Worm (Caenorhabditis elegans) whole organism, late embryonic: Measurements from ENCODE around the gene blos-7.

Experiments used
- ama-1 ChIP-seq: fragments of 150-350 bp; optimal IDR thresholded peaks from 2 replicates; lab custom pipeline; 2014
- ceh-14 ChIP-seq: sonication (generic microtip); optimal IDR thresholded peaks from 2 replicates; lab custom pipeline; 2016; ENCODE audit warnings: missing genotype, missing genetic modification characterization, missing compliant biosample characterization
- ceh-2 ChIP-seq: sonication (generic microtip); optimal IDR thresholded peaks from 2 replicates; lab custom pipeline; 2016; ENCODE audit warnings: missing genotype, missing genetic modification characterization, missing compliant biosample characterization
- ceh-24 ChIP-seq: sonication (generic microtip); optimal IDR thresholded peaks from 2 replicates; lab custom pipeline; 2016; ENCODE audit warnings: mild to moderate bottlenecking, missing genetic modification characterization, missing compliant biosample characterization
- ceh-30 ChIP-seq: fragments of 150-350 bp; optimal IDR thresholded peaks from 2 replicates; lab custom pipeline; 2014; ENCODE audit warnings: missing biosample characterization, missing genetic modification characterization
- ceh-31 ChIP-seq: sonication (generic microtip); optimal IDR thresholded peaks from 2 replicates; lab custom pipeline; 2016; ENCODE audit warnings: missing genetic modification characterization, missing compliant biosample characterization
- ceh-34 ChIP-seq: sonication (generic microtip); optimal IDR thresholded peaks from 2 replicates; lab custom pipeline; 2016; ENCODE audit warnings: mild to moderate bottlenecking, missing genetic modification characterization, missing compliant biosample characterization
- ceh-6 ChIP-seq: fragments of 200-800 bp; sonication (Bioruptor generic); optimal IDR thresholded peaks from 2 replicates; lab custom pipeline; 2018; ENCODE audit warnings: mild to moderate bottlenecking, missing genetic modification characterization, missing compliant biosample characterization
- che-1 ChIP-seq: sonication (generic microtip); optimal IDR thresholded peaks from 2 replicates; lab custom pipeline; 2016; ENCODE audit warnings: mild to moderate bottlenecking, missing genetic modification characterization, missing compliant biosample characterization
- dve-1 ChIP-seq: sonication (generic microtip); optimal IDR thresholded peaks from 2 replicates; lab custom pipeline; 2017; ENCODE audit warnings: antibody characterized with exemption, mild to moderate bottlenecking, missing genetic modification characterization, missing compliant biosample characterization
- elt-4 ChIP-seq: sonication (generic microtip); optimal IDR thresholded peaks from 2 replicates; lab custom pipeline; 2016; ENCODE audit warnings: missing genetic modification characterization, missing compliant biosample characterization
- ets-4 ChIP-seq: sonication (generic microtip); optimal IDR thresholded peaks from 2 replicates; lab custom pipeline; 2016; ENCODE audit warnings: missing genetic modification characterization, missing compliant biosample characterization
- fkh-6 ChIP-seq: sonication (generic microtip); optimal IDR thresholded peaks from 2 replicates; lab custom pipeline; 2016; ENCODE audit warnings: missing genetic modification characterization, missing compliant biosample characterization
- hlh-6 ChIP-seq: sonication (generic microtip); optimal IDR thresholded peaks from 2 replicates; lab custom pipeline; 2016; ENCODE audit warnings: missing genotype, missing genetic modification characterization, missing compliant biosample characterization
- madf-2 ChIP-seq: sonication (generic microtip); optimal IDR thresholded peaks from 2 replicates; lab custom pipeline; 2017; ENCODE audit warnings: missing genetic modification characterization, missing compliant biosample characterization
- mec-3 ChIP-seq: sonication (generic microtip); optimal IDR thresholded peaks from 2 replicates; lab custom pipeline; 2016; ENCODE audit warnings: borderline replicate concordance, missing genetic modification characterization, missing compliant biosample characterization
- nfya-1 ChIP-seq: sonication (generic microtip); optimal IDR thresholded peaks from 2 replicates; lab custom pipeline; 2017; ENCODE audit warnings: missing genetic modification characterization, mild to moderate bottlenecking, missing compliant biosample characterization, antibody characterized with exemption, moderate library complexity
- nhr-11 ChIP-seq: fragments of 150-350 bp; optimal IDR thresholded peaks from 2 replicates; lab custom pipeline; 2014; ENCODE audit warnings: missing biosample characterization, missing genetic modification characterization
- npax-4 ChIP-seq: sonication (generic microtip); optimal IDR thresholded peaks from 2 replicates; lab custom pipeline; 2016; ENCODE audit warnings: missing genetic modification characterization, missing compliant biosample characterization
- odd-2 ChIP-seq: sonication (generic microtip); optimal IDR thresholded peaks from 2 replicates; lab custom pipeline; 2017; ENCODE audit warnings: antibody characterized with exemption, mild to moderate bottlenecking, missing genetic modification characterization, missing compliant biosample characterization
- pag-3 ChIP-seq: sonication (generic microtip); optimal IDR thresholded peaks from 2 replicates; lab custom pipeline; 2016; ENCODE audit warnings: missing compliant biosample characterization, missing genetic modification characterization, borderline replicate concordance
- pat-9 ChIP-seq: fragments of 200-800 bp; sonication (Bioruptor generic); optimal IDR thresholded peaks from 2 replicates; lab custom pipeline; 2018; ENCODE audit warnings: mild to moderate bottlenecking, missing genetic modification characterization, moderate library complexity, missing compliant biosample characterization
- pax-1 ChIP-seq: fragments of 150-350 bp; optimal IDR thresholded peaks from 2 replicates; lab custom pipeline; 2014; ENCODE audit warnings: missing biosample characterization, missing genetic modification characterization
- pha-2 ChIP-seq: sonication (generic microtip); optimal IDR thresholded peaks from 2 replicates; lab custom pipeline; 2017; ENCODE audit warnings: mild to moderate bottlenecking, missing genetic modification characterization, missing compliant biosample characterization
- pha-4 ChIP-seq: fragments of 150-350 bp; optimal IDR thresholded peaks from 2 replicates; lab custom pipeline; 2018; ENCODE audit warnings: missing biosample characterization, missing genetic modification reagents, missing genetic modification characterization
- ref-2 ChIP-seq: sonication (generic microtip); optimal IDR thresholded peaks from 2 replicates; lab custom pipeline; 2016; ENCODE audit warnings: missing genetic modification characterization, missing compliant biosample characterization
- sdc-2 ChIP-seq: sonication (generic microtip); optimal IDR thresholded peaks from 2 replicates; lab custom pipeline; 2016; ENCODE audit warnings: missing genotype, missing genetic modification characterization, missing compliant biosample characterization
- syd-9 ChIP-seq: sonication (generic microtip); optimal IDR thresholded peaks from 2 replicates; lab custom pipeline; 2016; ENCODE audit warnings: mild to moderate bottlenecking, missing genetic modification characterization, moderate library complexity, missing compliant biosample characterization
- tbx-2 ChIP-seq: sonication (generic microtip); optimal IDR thresholded peaks from 2 replicates; lab custom pipeline; 2016; ENCODE audit warnings: missing genetic modification characterization, missing compliant biosample characterization
- unc-42 ChIP-seq: sonication (generic microtip); optimal IDR thresholded peaks from 2 replicates; lab custom pipeline; 2016; ENCODE audit warnings: missing genotype, missing genetic modification characterization, missing compliant biosample characterization
- unc-55 ChIP-seq: sonication (generic microtip); optimal IDR thresholded peaks from 2 replicates; lab custom pipeline; 2017; ENCODE audit warnings: missing biosample characterization, missing genetic modification reagents, missing genetic modification characterization
- unc-86 ChIP-seq: sonication (generic microtip); optimal IDR thresholded peaks from 2 replicates; lab custom pipeline; 2016; ENCODE audit warnings: missing genetic modification characterization, missing compliant biosample characterization
- ztf-16 ChIP-seq: sonication (generic microtip); optimal IDR thresholded peaks from 2 replicates; lab custom pipeline; 2017; ENCODE audit warnings: missing genetic modification characterization, missing compliant biosample characterization

Gene blos-7

ce11 chrIV:3608547-3609222 is 26.0 kb upstream of the blos-7 start:
- TF ChIP-seq ceh-34 (tag; lab: Kevin White, UChicago) (no peak), elt-4 (tag; lab: Kevin White, UChicago) (no peak), dve-1 (peak; percentile 97), fkh-6 (tag; lab: Kevin White, UChicago) (no peak)

- TF ChIP-seq unc-42 (tag; lab: Kevin White, UChicago) (no peak), unc-55 (GFP tag; lab: Kevin White, UChicago) (no peak), nhr-11 (tag; lab: Kevin White, UChicago) (no peak), ceh-2 (no peak), tbx-2 (tag; lab: Kevin White, UChicago) (no peak), ceh-6 (GFP tag; lab: Kevin White, UChicago) (no peak), mec-3 (tag; lab: Kevin White, UChicago) (no peak)
These were observed 23.7 kb upstream of the blos-7 start, which contains the start of the genes Y37E11B.10 and kgb-2 for ce11 chrIV:3606285-3606834. Y37E11B.10 (minus strand) TSS chrIV:3606466. kgb-2 (plus strand) TSS chrIV:3606784.

ce11 chrIV:3604104-3604503 is 21.4 kb upstream of the blos-7 start:
- TF ChIP-seq pax-1 (tag; lab: Kevin White, UChicago) (no peak), ztf-16 (no peak), hlh-6 (peak; percentile 13)

ce11 chrIV:3601846-3602245 is 19.1 kb upstream of the blos-7 start:
- TF ChIP-seq pag-3 (no peak), sdc-2 (tag; lab: Kevin White, UChicago) (no peak), pat-9 (no peak), che-1 (no peak), nfya-1 (no peak), madf-2 (tag; lab: Kevin White, UChicago) (no peak), unc-86 (tag; lab: Kevin White, UChicago) (no peak)

DNA sequence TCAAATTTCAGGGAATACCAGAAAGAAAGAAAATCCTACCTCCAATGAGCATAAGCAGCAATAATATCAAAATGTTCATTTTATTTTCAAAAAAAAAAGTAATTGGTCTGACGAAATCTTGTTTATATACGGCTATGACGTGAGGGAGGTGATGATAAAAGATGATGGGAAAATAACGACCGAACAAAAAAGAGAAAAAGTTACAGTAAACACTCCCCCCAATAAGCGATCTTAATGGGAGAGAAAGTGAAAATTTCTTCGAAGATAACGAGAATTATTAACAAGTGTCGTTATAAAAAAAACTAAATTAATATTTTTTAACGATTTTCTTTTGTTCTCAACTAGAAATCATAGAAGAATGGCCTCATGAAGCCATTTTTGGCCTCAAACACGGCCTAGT is 17.3 kb upstream of the blos-7 start, which contains the start of gene Y37E11B.7:
Gene Y37E11B.7, minus strand, starts transcription at position 207 of the 400 bp plus-strand sequence.
- TF ChIP-seq ceh-2 (no peak), ceh-30 (no peak), pha-4 (tag; lab: Kevin White, UChicago) (no peak), pax-1 (tag; lab: Kevin White, UChicago) (no peak), odd-2 (tag; lab: Kevin White, UChicago) (no peak), ama-1 (lab: Kevin White, UChicago) (no peak), ceh-31 (tag; lab: Kevin White, UChicago) (no peak), ceh-14 (tag; lab: Kevin White, UChicago) (no peak), ref-2 (tag; lab: Kevin White, UChicago) (no peak), ceh-24 (tag; lab: Kevin White, UChicago) (no peak), fkh-6 (tag; lab: Kevin White, UChicago) (no peak), hlh-6 (no peak), pha-2 (tag; lab: Kevin White, UChicago) (no peak), syd-9 (tag; lab: Kevin White, UChicago) (no peak), npax-4 (no peak), mec-3 (tag; lab: Kevin White, UChicago) (no peak), ets-4 (tag; lab: Kevin White, UChicago) (no peak)
